Fruit fly (Drosophila melanogaster) whole organism, embryonic: ENCODE measurements around the gene Elo68alpha.

Source experiments
- Atf3 ChIP-seq: fragments of 200-800 bp; sonication (Bioruptor generic); optimal IDR thresholded peaks from 3 replicates; lab custom pipeline; 2016; ENCODE audit warnings: missing biosample characterization, missing genetic modification characterization
- Atf6 ChIP-seq: fragments of 200-800 bp; sonication (Bioruptor generic); IDR thresholded peaks from 2 replicates; pipeline ENCODE4 v1.3.6; 2022; ENCODE audit warnings: missing biosample characterization, missing genetic modification characterization
- BtbVII ChIP-seq: fragments of 200-800 bp; sonication (Bioruptor generic); optimal IDR thresholded peaks from 3 replicates; lab custom pipeline; 2017; ENCODE audit warnings: missing biosample characterization, mild to moderate bottlenecking, missing genetic modification characterization
- CG10147 ChIP-seq: fragments of 200-800 bp; sonication (Bioruptor generic); optimal IDR thresholded peaks from 2 replicates; lab custom pipeline; 2019; ENCODE audit warnings: missing biosample characterization, mild to moderate bottlenecking, missing genetic modification characterization, moderate library complexity
- CG10654 ChIP-seq: fragments of 200-800 bp; sonication (Bioruptor generic); optimal IDR thresholded peaks from 2 replicates; lab custom pipeline; 2016; ENCODE audit warnings: missing biosample characterization, missing genetic modification characterization
- CG10959 ChIP-seq: fragments of 200-800 bp; sonication (Bioruptor generic); IDR thresholded peaks from 2 replicates; pipeline ENCODE4 v1.3.6; 2022; ENCODE audit warnings: missing biosample characterization, missing genetic modification characterization
- CG12155 ChIP-seq: fragments of 200-800 bp; sonication (Bioruptor generic); optimal IDR thresholded peaks from 3 replicates; lab custom pipeline; 2016; ENCODE audit warnings: missing biosample characterization, missing genetic modification characterization
- CG14860 ChIP-seq: fragments of 200-800 bp; sonication (Bioruptor generic); IDR thresholded peaks from 3 replicates; pipeline ENCODE4 v1.3.6; 2022; ENCODE audit warnings: missing biosample characterization, missing genetic modification characterization; ENCODE audit not compliant: partially characterized antibody
- CG15696 ChIP-seq: fragments of 200-800 bp; sonication (Bioruptor generic); optimal IDR thresholded peaks from 2 replicates; lab custom pipeline; 2019; ENCODE audit warnings: missing biosample characterization, mild to moderate bottlenecking, missing genetic modification characterization, moderate library complexity
- CG1602 ChIP-seq: fragments of 200-800 bp; sonication (Bioruptor generic); optimal IDR thresholded peaks from 3 replicates; lab custom pipeline; 2016; ENCODE audit warnings: missing biosample characterization, missing genetic modification characterization
- CG17359 ChIP-seq: fragments of 200-800 bp; sonication (Bioruptor generic); optimal IDR thresholded peaks from 3 replicates; lab custom pipeline; 2018; ENCODE audit warnings: missing biosample characterization, mild to moderate bottlenecking, missing genetic modification characterization, moderate library complexity
- CG17802 ChIP-seq: fragments of 200-800 bp; sonication (Bioruptor generic); optimal IDR thresholded peaks from 2 replicates; lab custom pipeline; 2018; ENCODE audit warnings: missing biosample characterization, mild to moderate bottlenecking, missing genetic modification characterization, moderate library complexity
- CG18262 ChIP-seq: fragments of 200-800 bp; optimal IDR thresholded peaks from 3 replicates; lab custom pipeline; 2019; ENCODE audit warnings: missing biosample characterization, mild to moderate bottlenecking, missing genetic modification characterization, moderate library complexity
- CG18599 ChIP-seq: fragments of 200-800 bp; sonication (Bioruptor generic); optimal IDR thresholded peaks from 3 replicates; lab custom pipeline; 2017; ENCODE audit warnings: missing biosample characterization, missing genetic modification characterization, mild to moderate bottlenecking, moderate library complexity, missing genetic modification reagents
- CG18764 ChIP-seq: fragments of 200-800 bp; sonication (Bioruptor generic); optimal IDR thresholded peaks from 3 replicates; lab custom pipeline; 2016; ENCODE audit warnings: missing biosample characterization, missing genetic modification characterization
- CG2116 ChIP-seq: fragments of 200-800 bp; sonication (Bioruptor generic); optimal IDR thresholded peaks from 3 replicates; lab custom pipeline; 2018; ENCODE audit warnings: missing biosample characterization, mild to moderate bottlenecking, missing genetic modification characterization
- CG32767 ChIP-seq: fragments of 200-800 bp; sonication (Bioruptor generic); IDR thresholded peaks from 2 replicates; pipeline ENCODE4 v1.3.6; 2022; ENCODE audit warnings: missing biosample characterization, missing genetic modification characterization
- CG4820 ChIP-seq: fragments of 200-800 bp; sonication (Bioruptor generic); optimal IDR thresholded peaks from 3 replicates; lab custom pipeline; 2016; ENCODE audit warnings: missing biosample characterization, missing genetic modification characterization
- CG6272 ChIP-seq: fragments of 200-800 bp; sonication (Bioruptor generic); IDR thresholded peaks from 2 replicates; pipeline ENCODE4 v1.3.6; 2022; ENCODE audit warnings: missing biosample characterization, missing genetic modification characterization
- CG7271 ChIP-seq: fragments of 200-800 bp; sonication (Bioruptor generic); optimal IDR thresholded peaks from 2 replicates; lab custom pipeline; 2018; ENCODE audit warnings: missing biosample characterization, mild to moderate bottlenecking, missing genetic modification characterization, moderate library complexity
- CG7786 ChIP-seq: fragments of 200-800 bp; sonication (Bioruptor generic); optimal IDR thresholded peaks from 2 replicates; lab custom pipeline; 2016; ENCODE audit warnings: missing biosample characterization, missing genetic modification characterization
- CG9797 ChIP-seq: fragments of 200-800 bp; sonication (Bioruptor generic); optimal IDR thresholded peaks from 3 replicates; lab custom pipeline; 2018; ENCODE audit warnings: missing biosample characterization, mild to moderate bottlenecking, missing genetic modification characterization
- CG9876 ChIP-seq: fragments of 200-800 bp; sonication (Bioruptor generic); optimal IDR thresholded peaks from 2 replicates; lab custom pipeline; 2016; ENCODE audit warnings: missing biosample characterization, missing genetic modification characterization
- Doc2 ChIP-seq: fragments of 200-800 bp; sonication (Bioruptor generic); IDR thresholded peaks from 2 replicates; pipeline ENCODE4 v1.3.6; 2022; ENCODE audit warnings: missing biosample characterization, missing genetic modification characterization
- E2f1 ChIP-seq: fragments of 200-800 bp; sonication (Bioruptor generic); IDR thresholded peaks from 2 replicates; pipeline ENCODE4 v1.3.6; 2022; ENCODE audit warnings: missing biosample characterization, missing genetic modification characterization
- ERR ChIP-seq: fragments of 200-800 bp; sonication (Bioruptor generic); optimal IDR thresholded peaks from 2 replicates; lab custom pipeline; 2016; ENCODE audit warnings: missing biosample characterization, missing genetic modification characterization
- GATAe ChIP-seq: fragments of 200-800 bp; sonication (Bioruptor generic); conservative IDR thresholded peaks from 2 replicates; pipeline ENCODE4 v1.3.6; 2022; ENCODE audit warnings: missing biosample characterization, missing genetic modification characterization
- Gug ChIP-seq: fragments of 200-800 bp; sonication (Bioruptor generic); IDR thresholded peaks from 4 replicates; pipeline ENCODE4 v1.3.6; 2022; ENCODE audit warnings: missing biosample characterization, missing genetic modification characterization
- HLHmδ ChIP-seq: fragments of 200-800 bp; sonication (Bioruptor generic); optimal IDR thresholded peaks from 2 replicates; lab custom pipeline; 2018; ENCODE audit warnings: missing biosample characterization, mild to moderate bottlenecking, missing genetic modification characterization, moderate library complexity
- Hey ChIP-seq: fragments of 200-800 bp; sonication (Bioruptor generic); optimal IDR thresholded peaks from 3 replicates; lab custom pipeline; 2018; ENCODE audit warnings: missing biosample characterization, mild to moderate bottlenecking, missing genetic modification characterization
- Lpt ChIP-seq: fragments of >200 bp; optimal IDR thresholded peaks from 2 replicates; lab custom pipeline; 2018; ENCODE audit warnings: missing biosample characterization, missing genetic modification characterization
- NC2α ChIP-seq: fragments of 200-800 bp; sonication (Bioruptor generic); optimal IDR thresholded peaks from 2 replicates; lab custom pipeline; 2016; ENCODE audit warnings: missing biosample characterization, missing genetic modification characterization
- Nf-YA ChIP-seq: fragments of 200-800 bp; sonication (Bioruptor generic); IDR thresholded peaks from 2 replicates; pipeline ENCODE4 v1.3.6; 2022; ENCODE audit warnings: missing biosample characterization, missing genetic modification characterization
- Sin3A ChIP-seq: fragments of >200 bp; optimal IDR thresholded peaks from 2 replicates; lab custom pipeline; 2018
- Stat92E ChIP-seq, 3 experiments: fragments of >200 bp in 2 of 3; fragments of 200-800 bp in 1 of 3; sonication (Bioruptor generic) in 1 of 3; optimal IDR thresholded peaks; 2 replicates each; lab custom pipeline; 2017 to 2019; ENCODE audit warnings: missing biosample characterization in 3 of 3, missing genetic modification characterization in 3 of 3, mild to moderate bottlenecking in 1 of 3, moderate library complexity in 1 of 3
- ap ChIP-seq: fragments of 200-800 bp; sonication (Bioruptor generic); IDR thresholded peaks from 2 replicates; pipeline ENCODE4 v1.3.6; 2022; ENCODE audit warnings: missing biosample characterization, missing genetic modification characterization
- ara ChIP-seq: fragments of 200-800 bp; sonication (Bioruptor generic); IDR thresholded peaks from 2 replicates; pipeline ENCODE4 v1.3.6; 2022; ENCODE audit warnings: missing biosample characterization, missing genetic modification characterization
- btn ChIP-seq: fragments of 200-800 bp; sonication (Bioruptor generic); optimal IDR thresholded peaks from 2 replicates; lab custom pipeline; 2016; ENCODE audit warnings: missing biosample characterization, missing genetic modification characterization
- cg ChIP-seq: fragments of 200-800 bp; sonication (Bioruptor generic); optimal IDR thresholded peaks from 3 replicates; lab custom pipeline; 2019; ENCODE audit warnings: missing biosample characterization, mild to moderate bottlenecking, missing genetic modification characterization, moderate library complexity
- ewg ChIP-seq: fragments of 200-800 bp; sonication (Bioruptor generic); optimal IDR thresholded peaks from 3 replicates; lab custom pipeline; 2017; ENCODE audit warnings: mild to moderate bottlenecking, missing biosample characterization, missing genetic modification reagents, missing genetic modification characterization
- eyg ChIP-seq: fragments of 200-800 bp; sonication (Bioruptor generic); optimal IDR thresholded peaks from 3 replicates; lab custom pipeline; 2016; ENCODE audit warnings: missing biosample characterization, missing genetic modification characterization
- gt ChIP-seq: fragments of 200-800 bp; sonication (Bioruptor generic); IDR thresholded peaks from 2 replicates; pipeline ENCODE4 v1.3.6; 2022; ENCODE audit warnings: missing biosample characterization, missing genetic modification characterization
- h ChIP-seq: fragments of >200 bp; optimal IDR thresholded peaks from 2 replicates; lab custom pipeline; 2017
- insv ChIP-seq, 2 experiments: fragments of 200-800 bp; sonication (Bioruptor generic); optimal IDR thresholded peaks; 3 replicates each; lab custom pipeline; 2016 to 2018; ENCODE audit warnings: missing biosample characterization in 2 of 2, missing genetic modification characterization in 2 of 2
- inv ChIP-seq: fragments of 200-800 bp; sonication (Bioruptor generic); IDR thresholded peaks from 2 replicates; pipeline ENCODE4 v1.3.6; 2022; ENCODE audit warnings: missing biosample characterization, missing genetic modification characterization; ENCODE audit not compliant: partially characterized antibody
- klu ChIP-seq: fragments of 200-800 bp; sonication (Bioruptor generic); IDR thresholded peaks from 2 replicates; pipeline ENCODE4 v1.3.6; 2022; ENCODE audit warnings: missing biosample characterization, missing genetic modification characterization
- nerfin-1 ChIP-seq: fragments of 200-800 bp; sonication (Bioruptor generic); optimal IDR thresholded peaks from 3 replicates; lab custom pipeline; 2019; ENCODE audit warnings: missing biosample characterization, mild to moderate bottlenecking, missing genetic modification characterization, moderate library complexity
- pita ChIP-seq: fragments of 200-800 bp; sonication (Bioruptor generic); optimal IDR thresholded peaks from 2 replicates; lab custom pipeline; 2017; ENCODE audit warnings: missing biosample characterization, mild to moderate bottlenecking, missing genetic modification characterization
- pum ChIP-seq: fragments of 200-800 bp; sonication (Bioruptor generic); optimal IDR thresholded peaks from 2 replicates; lab custom pipeline; 2016; ENCODE audit warnings: missing biosample characterization, missing genetic modification characterization
- scrt ChIP-seq: fragments of 200-800 bp; sonication (Bioruptor generic); optimal IDR thresholded peaks from 2 replicates; lab custom pipeline; 2018; ENCODE audit warnings: missing biosample characterization, mild to moderate bottlenecking, missing genetic modification characterization, moderate library complexity
- tgo ChIP-seq: fragments of 200-800 bp; sonication (Bioruptor generic); IDR thresholded peaks from 3 replicates; pipeline ENCODE4 v1.3.6; 2022; ENCODE audit warnings: missing biosample characterization, missing genetic modification characterization

The Elo68alpha gene

DNA sequence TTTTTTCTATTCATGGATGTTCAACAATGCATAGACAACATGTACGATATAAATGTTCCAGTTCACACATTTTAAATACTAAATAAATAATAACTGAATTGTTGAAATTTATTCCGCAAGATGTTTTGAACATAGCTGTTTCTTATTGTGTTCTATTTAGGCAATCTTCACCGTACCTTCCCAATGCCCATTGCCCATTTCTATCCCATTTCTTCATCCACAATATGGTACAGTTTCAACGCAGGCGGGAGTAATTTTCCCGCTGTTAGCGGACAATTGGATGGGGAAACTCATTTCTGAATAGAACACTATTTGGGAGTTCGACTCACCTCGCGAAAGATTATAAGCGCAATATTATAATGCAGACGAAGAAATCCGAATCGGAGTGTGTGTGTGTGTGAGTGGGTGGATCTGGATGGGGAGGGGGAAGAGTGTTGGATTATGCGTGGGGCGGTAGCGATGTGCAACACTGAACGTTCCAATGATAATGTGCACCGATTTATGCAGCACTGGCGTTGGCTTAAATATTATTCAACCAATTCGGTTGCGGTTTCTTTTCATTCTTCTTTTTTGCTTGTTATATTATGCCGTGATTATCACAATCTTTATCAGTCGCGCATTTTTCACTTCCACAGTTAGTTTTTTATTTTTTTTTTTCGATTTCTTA is 10.8 kb downstream of the Elo68alpha start (continued):
- peak; percentile 9 for TF ChIP-seq CG1602 (GFP tag; lab: Kevin White, UChicago)
- peak; percentile 45 for TF ChIP-seq btn (GFP tag; lab: Kevin White, UChicago)
- TF ChIP-seq CG6272 (GFP tag; lab: Robert Waterston, UW), result peak; percentile 76
- TF ChIP-seq tgo (GFP tag; lab: Robert Waterston, UW), result peak; percentile 34; the same call in 2 of the 3 replicates
- no peak for TF ChIP-seq CG7271 (tag; lab: Kevin White, UChicago)
- TF ChIP-seq cg (GFP tag; lab: Kevin White, UChicago), result no peak
- no peak for TF ChIP-seq inv
- peak; percentile 52 for TF ChIP-seq ara (GFP tag; lab: Robert Waterston, UW)
- peak; percentile 27 for TF ChIP-seq eyg (GFP tag; lab: Kevin White, UChicago)
- no peak for TF ChIP-seq CG14860 (GFP tag; lab: Robert Waterston, UW)
- no peak for TF ChIP-seq Hey (tag; lab: Kevin White, UChicago)
- no peak for TF ChIP-seq pita (GFP tag; lab: Kevin White, UChicago)
- no peak for TF ChIP-seq nerfin-1
- TF ChIP-seq CG18262, result peak; percentile 45
- no peak for TF ChIP-seq E2f1 (GFP tag; lab: Robert Waterston, UW)
- TF ChIP-seq CG17359 (tag; lab: Kevin White, UChicago), result peak; percentile 30
- TF ChIP-seq insv (GFP tag; optimal IDR thresholded peaks at IDR 0.05; lab: Kevin White, UChicago), result peak in 1 of 2 experiments; percentile 33
- no peak for TF ChIP-seq Nf-YA (GFP tag; lab: Robert Waterston, UW)
- no peak for TF ChIP-seq CG10147 (GFP tag; lab: Kevin White, UChicago)
- TF ChIP-seq CG18764 (GFP tag; lab: Kevin White, UChicago), result peak; percentile 52
- no peak for TF ChIP-seq GATAe
- peak; percentile 7 for TF ChIP-seq ewg (GFP tag; lab: Kevin White, UChicago)
- peak; percentile 6 for TF ChIP-seq CG2116
- no peak for TF ChIP-seq ap (GFP tag; lab: Robert Waterston, UW)
- peak; percentile 64 for TF ChIP-seq ERR (GFP tag; lab: Kevin White, UChicago)
- TF ChIP-seq Sin3A (lab: Kevin White, UChicago), result no peak
- TF ChIP-seq CG17802, result peak; percentile 12
- no peak for TF ChIP-seq CG15696 (tag; lab: Kevin White, UChicago)
- no peak for TF ChIP-seq Stat92E (GFP tag; optimal IDR thresholded peaks at IDR 0.05; lab: Kevin White, UChicago)
- TF ChIP-seq h (lab: Kevin White, UChicago), result no peak
- TF ChIP-seq Lpt (GFP tag; lab: Kevin White, UChicago), result no peak
- TF ChIP-seq Doc2 (GFP tag; lab: Robert Waterston, UW), result no peak
- no peak for TF ChIP-seq scrt (GFP tag; lab: Kevin White, UChicago)
- no peak for TF ChIP-seq CG32767 (GFP tag; lab: Robert Waterston, UW)
- TF ChIP-seq CG18599 (GFP tag; lab: Kevin White, UChicago), result peak; percentile 47
- TF ChIP-seq NC2α (GFP tag; lab: Kevin White, UChicago), result no peak
- peak; percentile 44; the same call in 2 of the 4 replicates for TF ChIP-seq Gug (GFP tag; lab: Robert Waterston, UW)
- TF ChIP-seq CG10654, result peak; percentile 37
- peak; percentile 41; the same call in 1 of the 2 replicates for TF ChIP-seq Atf6 (GFP tag; lab: Robert Waterston, UW)
- TF ChIP-seq CG7786 (GFP tag; lab: Kevin White, UChicago), result peak; percentile 31
- TF ChIP-seq CG10959 (GFP tag; lab: Robert Waterston, UW), result no peak
- TF ChIP-seq CG9876 (GFP tag; lab: Kevin White, UChicago), result peak; percentile 59
- no peak for TF ChIP-seq gt (GFP tag; lab: Robert Waterston, UW)
- TF ChIP-seq CG9797 (GFP tag; lab: Kevin White, UChicago), result no peak
- no peak for TF ChIP-seq Atf3 (GFP tag; lab: Kevin White, UChicago)
- peak; percentile 39 for TF ChIP-seq CG4820 (GFP tag; lab: Kevin White, UChicago)
- TF ChIP-seq BtbVII, result no peak
- peak; percentile 33 for TF ChIP-seq HLHmδ (GFP tag; lab: Kevin White, UChicago)
- TF ChIP-seq CG12155 (GFP tag; lab: Kevin White, UChicago), result peak; percentile 57
- peak; percentile 61 for TF ChIP-seq pum
- TF ChIP-seq klu, result 0 out of 2 replicates have a peak, but pooled peaks have one; percentile 40
